Worm (Caenorhabditis elegans) whole organism, young adult: ENCODE measurements around the gene far-3.
A peak's percentile ranks its signal among the peaks of the same experiment; 100 is the strongest.

Experiments
- F22D6.2 ChIP-seq: sonication (generic microtip); optimal IDR thresholded peaks from 2 replicates; lab custom pipeline; 2016; ENCODE audit warnings: mild to moderate bottlenecking, missing genetic modification characterization, missing compliant biosample characterization
- F33H1.4 ChIP-seq: fragments of 200-800 bp; sonication (Bioruptor generic); IDR thresholded peaks from 2 replicates; pipeline ENCODE4 v1.3.6; 2022; ENCODE audit warnings: missing genetic modification reagents, missing genetic modification characterization, missing compliant biosample characterization
- F52B5.7 ChIP-seq: sonication (generic microtip); optimal IDR thresholded peaks from 2 replicates; lab custom pipeline; 2016; ENCODE audit warnings: mild to moderate bottlenecking, missing genetic modification characterization, missing compliant biosample characterization
- F57C9.4 ChIP-seq: sonication (generic microtip); optimal IDR thresholded peaks from 2 replicates; lab custom pipeline; 2017; ENCODE audit warnings: mild to moderate bottlenecking, missing genetic modification characterization, missing compliant biosample characterization
- K12H6.12 ChIP-seq: fragments of 200-800 bp; sonication (Bioruptor generic); optimal IDR thresholded peaks from 2 replicates; lab custom pipeline; 2018; ENCODE audit warnings: mild to moderate bottlenecking, missing genetic modification characterization, missing compliant biosample characterization
- T26A5.8 ChIP-seq: sonication (generic microtip); optimal IDR thresholded peaks from 2 replicates; lab custom pipeline; 2016; ENCODE audit warnings: missing genetic modification characterization, missing compliant biosample characterization
- Y53F4B.3 ChIP-seq: fragments of 200-800 bp; sonication (Bioruptor generic); IDR thresholded peaks from 2 replicates; pipeline ENCODE4 v1.3.6; 2022; ENCODE audit warnings: missing genetic modification reagents, missing genetic modification characterization, missing compliant biosample characterization
- Y79H2A.3 ChIP-seq: fragments of 200-800 bp; sonication (Bioruptor generic); conservative IDR thresholded peaks from 2 replicates; pipeline ENCODE4 v1.3.6; 2022; ENCODE audit warnings: missing genetic modification reagents, missing genetic modification characterization, missing compliant biosample characterization
- akir-1 ChIP-seq: fragments of 200-800 bp; sonication (Bioruptor generic); optimal IDR thresholded peaks from 2 replicates; lab custom pipeline; 2018; ENCODE audit warnings: mild to moderate bottlenecking, missing genetic modification characterization, moderate library complexity, missing compliant biosample characterization
- aptf-2 ChIP-seq: fragments of 200-800 bp; sonication (Bioruptor generic); conservative IDR thresholded peaks from 2 replicates; pipeline ENCODE4 v1.3.6; 2022; ENCODE audit warnings: missing genetic modification reagents, missing genetic modification characterization, missing compliant biosample characterization
- attf-6 ChIP-seq: fragments of 200-800 bp; sonication (Bioruptor generic); IDR thresholded peaks from 2 replicates; pipeline ENCODE4 v1.3.6; 2022; ENCODE audit warnings: missing genetic modification reagents, missing genetic modification characterization, missing compliant biosample characterization
- bed-1 ChIP-seq: fragments of 200-800 bp; sonication (Bioruptor generic); IDR thresholded peaks from 2 replicates; pipeline ENCODE4 v1.3.6; 2022; ENCODE audit warnings: missing genetic modification reagents, missing genetic modification characterization, missing compliant biosample characterization
- ceh-27 ChIP-seq: fragments of 200-800 bp; sonication (Bioruptor generic); optimal IDR thresholded peaks from 2 replicates; lab custom pipeline; 2018; ENCODE audit warnings: mild to moderate bottlenecking, missing genetic modification characterization, moderate library complexity, missing compliant biosample characterization
- ceh-79 ChIP-seq: sonication (generic microtip); optimal IDR thresholded peaks from 2 replicates; lab custom pipeline; 2017; ENCODE audit warnings: mild to moderate bottlenecking, missing genetic modification characterization, missing compliant biosample characterization
- chd-7 ChIP-seq: sonication (generic microtip); optimal IDR thresholded peaks from 2 replicates; lab custom pipeline; 2016; ENCODE audit warnings: mild to moderate bottlenecking, missing genetic modification characterization, moderate library complexity, missing compliant biosample characterization
- dox-1 ChIP-seq: fragments of 200-800 bp; sonication (Bioruptor generic); IDR thresholded peaks from 2 replicates; pipeline ENCODE4 v1.3.6; 2022; ENCODE audit warnings: missing genetic modification reagents, missing genetic modification characterization, missing compliant biosample characterization
- efl-1 ChIP-seq: fragments of 150-350 bp; optimal IDR thresholded peaks from 2 replicates; lab custom pipeline; 2014; ENCODE audit warnings: missing biosample characterization, missing genetic modification reagents, missing genetic modification characterization
- fkh-3 ChIP-seq: sonication (generic microtip); optimal IDR thresholded peaks from 2 replicates; lab custom pipeline; 2016; ENCODE audit warnings: mild to moderate bottlenecking, missing genetic modification characterization, missing compliant biosample characterization
- gei-17 ChIP-seq: fragments of 200-800 bp; sonication (Bioruptor generic); optimal IDR thresholded peaks from 2 replicates; lab custom pipeline; 2018; ENCODE audit warnings: mild to moderate bottlenecking, missing genetic modification characterization, missing compliant biosample characterization
- him-1 ChIP-seq: sonication (generic microtip); optimal IDR thresholded peaks from 2 replicates; lab custom pipeline; 2016; ENCODE audit warnings: missing genotype, missing genetic modification reagents, missing genetic modification characterization, missing compliant biosample characterization
- hlh-26 ChIP-seq: fragments of 200-800 bp; sonication (Bioruptor generic); conservative IDR thresholded peaks from 2 replicates; pipeline ENCODE4 v1.3.6; 2022; ENCODE audit warnings: missing genetic modification reagents, missing genetic modification characterization, missing compliant biosample characterization
- hmg-1.2 ChIP-seq: fragments of 200-800 bp; sonication (Bioruptor generic); IDR thresholded peaks from 2 replicates; pipeline ENCODE4 v1.3.6; 2022; ENCODE audit warnings: missing genetic modification reagents, missing genetic modification characterization, missing compliant biosample characterization
- hrde-1 ChIP-seq: sonication (generic microtip); optimal IDR thresholded peaks from 2 replicates; lab custom pipeline; 2016; ENCODE audit warnings: missing genetic modification characterization, mild to moderate bottlenecking, missing compliant biosample characterization, moderate library complexity, missing genotype, missing genetic modification reagents, borderline replicate concordance
- hsf-1 ChIP-seq: fragments of 200-800 bp; sonication (Bioruptor generic); IDR thresholded peaks from 2 replicates; pipeline ENCODE4 v1.3.6; 2022; ENCODE audit warnings: missing genetic modification reagents, missing genetic modification characterization, missing compliant biosample characterization
- lin-40 ChIP-seq: sonication (generic microtip); optimal IDR thresholded peaks from 2 replicates; lab custom pipeline; 2016; ENCODE audit warnings: missing genetic modification characterization, mild to moderate bottlenecking, missing compliant biosample characterization, missing genotype, missing genetic modification reagents
- lin-54 ChIP-seq: fragments of 200-800 bp; sonication (Bioruptor generic); optimal IDR thresholded peaks from 2 replicates; lab custom pipeline; 2018; ENCODE audit warnings: mild to moderate bottlenecking, missing genetic modification characterization, missing compliant biosample characterization
- lir-1 ChIP-seq: fragments of 200-800 bp; sonication (Bioruptor generic); conservative IDR thresholded peaks from 2 replicates; pipeline ENCODE4 v1.3.6; 2022; ENCODE audit warnings: missing genetic modification reagents, missing genetic modification characterization, missing compliant biosample characterization
- lsl-1 ChIP-seq: fragments of 200-800 bp; sonication (Bioruptor generic); optimal IDR thresholded peaks from 2 replicates; lab custom pipeline; 2018; ENCODE audit warnings: mild to moderate bottlenecking, missing genetic modification characterization, moderate library complexity, missing compliant biosample characterization
- madf-8 ChIP-seq: fragments of 200-800 bp; sonication (Bioruptor generic); conservative IDR thresholded peaks from 2 replicates; pipeline ENCODE4 v1.3.6; 2022; ENCODE audit warnings: missing genetic modification reagents, missing genetic modification characterization, missing compliant biosample characterization
- nfya-1 ChIP-seq: sonication (generic microtip); optimal IDR thresholded peaks from 2 replicates; lab custom pipeline; 2017; ENCODE audit warnings: antibody characterized with exemption, missing compliant biosample characterization, missing genetic modification characterization, borderline replicate concordance; ENCODE audit not compliant: insufficient read depth
- nfya-2 ChIP-seq: fragments of 200-800 bp; sonication (Bioruptor generic); IDR thresholded peaks from 2 replicates; pipeline ENCODE4 v1.3.6; 2022; ENCODE audit warnings: missing genetic modification reagents, missing genetic modification characterization, missing compliant biosample characterization
- nhr-27 ChIP-seq: fragments of 200-800 bp; sonication (Bioruptor generic); optimal IDR thresholded peaks from 2 replicates; lab custom pipeline; 2018; ENCODE audit warnings: mild to moderate bottlenecking, missing genetic modification characterization, moderate library complexity, missing compliant biosample characterization
- nhr-80 ChIP-seq: sonication (generic microtip); optimal IDR thresholded peaks from 2 replicates; lab custom pipeline; 2016; ENCODE audit warnings: missing genetic modification characterization, missing compliant biosample characterization
- pbrm-1 ChIP-seq: fragments of 200-800 bp; sonication (Bioruptor generic); IDR thresholded peaks from 2 replicates; pipeline ENCODE4 v1.3.6; 2022; ENCODE audit warnings: missing genetic modification reagents, missing genetic modification characterization, missing compliant biosample characterization
- pha-4 ChIP-seq: fragments of 150-350 bp; sonication (generic microtip); optimal IDR thresholded peaks from 2 replicates; lab custom pipeline; 2014; ENCODE audit warnings: missing biosample characterization, missing genetic modification reagents, missing genetic modification characterization
- rcor-1 ChIP-seq: fragments of 200-800 bp; sonication (Bioruptor generic); IDR thresholded peaks from 2 replicates; pipeline ENCODE4 v1.3.6; 2022; ENCODE audit warnings: missing genetic modification reagents, missing genetic modification characterization, missing compliant biosample characterization
- rec-8 ChIP-seq, 2 experiments: sonication (generic microtip); optimal IDR thresholded peaks; 2 replicates each; lab custom pipeline; 2016; ENCODE audit warnings: mild to moderate bottlenecking in 2 of 2, missing genetic modification characterization in 2 of 2, missing genetic modification reagents in 2 of 2, missing genotype in 2 of 2, missing biosample characterization in 1 of 2, missing compliant biosample characterization in 1 of 2, moderate library complexity in 1 of 2
- sea-2 ChIP-seq: fragments of 200-800 bp; sonication (Bioruptor generic); IDR thresholded peaks from 2 replicates; pipeline ENCODE4 v1.3.6; 2022; ENCODE audit warnings: missing genetic modification characterization, missing compliant biosample characterization
- snpc-1.1 ChIP-seq: sonication (generic microtip); optimal IDR thresholded peaks from 2 replicates; lab custom pipeline; 2017; ENCODE audit warnings: missing genetic modification characterization, mild to moderate bottlenecking, missing compliant biosample characterization, antibody characterized with exemption, moderate library complexity, missing genotype, missing genetic modification reagents; ENCODE audit not compliant: insufficient read depth
- snpc-3.4 ChIP-seq: sonication (generic microtip); optimal IDR thresholded peaks from 2 replicates; lab custom pipeline; 2017; ENCODE audit warnings: missing genetic modification characterization, mild to moderate bottlenecking, missing compliant biosample characterization, antibody characterized with exemption, moderate library complexity, missing genotype, missing genetic modification reagents
- snpc-4 ChIP-seq, 5 experiments: fragments of 150-350 bp in 1 of 5; sonication (generic microtip) in 4 of 5; optimal IDR thresholded peaks; 2 replicates each; lab custom pipeline; 2014 to 2018; ENCODE audit warnings: missing genetic modification characterization in 5 of 5, missing biosample characterization in 3 of 5, antibody characterized with exemption in 2 of 5, mild to moderate bottlenecking in 2 of 5, missing compliant biosample characterization in 2 of 5, missing genotype in 2 of 5, moderate library complexity in 2 of 5, missing genetic modification reagents in 1 of 5
- sptf-2 ChIP-seq: fragments of 200-800 bp; sonication (Bioruptor generic); optimal IDR thresholded peaks from 2 replicates; lab custom pipeline; 2018; ENCODE audit warnings: mild to moderate bottlenecking, missing genetic modification characterization, missing compliant biosample characterization
- tbx-9 ChIP-seq: sonication (generic microtip); optimal IDR thresholded peaks from 2 replicates; lab custom pipeline; 2016; ENCODE audit warnings: borderline replicate concordance, missing genetic modification characterization, inconsistent platforms, missing compliant biosample characterization
- unc-130 ChIP-seq: sonication (generic microtip); optimal IDR thresholded peaks from 2 replicates; lab custom pipeline; 2016; ENCODE audit warnings: missing genetic modification reagents, missing genetic modification characterization, missing compliant biosample characterization
- zfh-2 ChIP-seq: fragments of 200-800 bp; sonication (Bioruptor generic); conservative IDR thresholded peaks from 2 replicates; pipeline ENCODE4 v1.3.6; 2022; ENCODE audit warnings: missing genetic modification reagents, missing genetic modification characterization, missing compliant biosample characterization
- ztf-22 ChIP-seq: fragments of 200-800 bp; sonication (Bioruptor generic); optimal IDR thresholded peaks from 2 replicates; lab custom pipeline; 2018; ENCODE audit warnings: mild to moderate bottlenecking, missing genetic modification characterization, moderate library complexity, missing compliant biosample characterization
- ztf-26 ChIP-seq: sonication (generic microtip); optimal IDR thresholded peaks from 2 replicates; lab custom pipeline; 2017; ENCODE audit warnings: missing genetic modification characterization, missing compliant biosample characterization
- ztf-6 ChIP-seq: fragments of 200-800 bp; sonication (Bioruptor generic); IDR thresholded peaks from 2 replicates; pipeline ENCODE4 v1.3.6; 2022; ENCODE audit warnings: missing genetic modification reagents, missing genetic modification characterization, missing compliant biosample characterization

far-3 gene

ce11 chrV:13000068-13000467, 2.7 kb upstream of the far-3 start (continued):
- TF ChIP-seq chd-7 (no peak), pha-4 (tag; lab: Kevin White, UChicago) (no peak), attf-6 (GFP tag; lab: Robert Waterston, UW) (no peak), aptf-2 (GFP tag; lab: Robert Waterston, UW) (no peak), F52B5.7 (tag; lab: Kevin White, UChicago) (no peak), him-1 (peak; percentile 63), T26A5.8 (tag; lab: Kevin White, UChicago) (no peak), dox-1 (GFP tag; lab: Robert Waterston, UW) (no peak), bed-1 (GFP tag; lab: Robert Waterston, UW) (no peak), rcor-1 (GFP tag; lab: Robert Waterston, UW) (peak; percentile 54; the same call in 1 of the 2 replicates), hsf-1 (no peak), sptf-2 (no peak), pbrm-1 (GFP tag; lab: Robert Waterston, UW) (peak; percentile 35; the same call in 1 of the 2 replicates), lsl-1 (peak; percentile 99), ztf-6 (GFP tag; lab: Robert Waterston, UW) (no peak), snpc-4 (GFP tag; optimal IDR thresholded peaks at IDR 0.05; lab: Kevin White, UChicago) (no peak), snpc-4 (tag; optimal IDR thresholded peaks at IDR 0.05; lab: Kevin White, UChicago) (peak in 1 of 4 experiments; percentile 55), Y79H2A.3 (GFP tag; lab: Robert Waterston, UW) (no peak), snpc-1.1 (tag; lab: Kevin White, UChicago) (peak; percentile 37), lir-1 (GFP tag; lab: Robert Waterston, UW) (no peak; the same call in 1 of the 2 replicates), nhr-27 (tag; lab: Kevin White, UChicago) (no peak), lin-40 (tag; lab: Kevin White, UChicago) (no peak), ztf-26 (tag; lab: Kevin White, UChicago) (no peak), Y53F4B.3 (GFP tag; lab: Robert Waterston, UW) (no peak), hrde-1 (no peak), F33H1.4 (GFP tag; lab: Robert Waterston, UW) (peak; percentile 92), snpc-3.4 (peak; percentile 83), unc-130 (GFP tag; lab: Kevin White, UChicago) (peak; percentile 12), zfh-2 (GFP tag; lab: Robert Waterston, UW) (no peak), nfya-1 (tag; lab: Kevin White, UChicago) (no peak), gei-17 (GFP tag; lab: Kevin White, UChicago) (no peak), ztf-22 (GFP tag; lab: Kevin White, UChicago) (no peak), tbx-9 (tag; lab: Kevin White, UChicago) (no peak), ceh-79 (tag; lab: Kevin White, UChicago) (no peak), K12H6.12 (no peak), hlh-26 (GFP tag; lab: Robert Waterston, UW) (no peak), nhr-80 (tag; lab: Kevin White, UChicago) (no peak), akir-1 (GFP tag; lab: Kevin White, UChicago) (no peak), efl-1 (GFP tag; lab: Kevin White, UChicago) (peak; percentile 95), hmg-1.2 (GFP tag; lab: Robert Waterston, UW) (peak; percentile 29; the same call in 1 of the 2 replicates), lin-54 (GFP tag; lab: Kevin White, UChicago) (no peak), sea-2 (GFP tag; lab: Robert Waterston, UW) (no peak), F22D6.2 (no peak), ceh-27 (no peak), fkh-3 (no peak), F57C9.4 (no peak), rec-8 (tag; optimal IDR thresholded peaks at IDR 0.05; lab: Kevin White, UChicago) (no peak), nfya-2 (GFP tag; lab: Robert Waterston, UW) (no peak), madf-8 (GFP tag; lab: Robert Waterston, UW) (peak; percentile 95)
